Worm (Caenorhabditis elegans) whole organism, L1 larva: ENCODE measurements around the gene sur-7.

Experiments
- aly-2 ChIP-seq: fragments of 150-350 bp; optimal IDR thresholded peaks from 2 replicates; lab custom pipeline; 2014; ENCODE audit warnings: missing biosample characterization, missing genetic modification characterization
- ceh-63 ChIP-seq: fragments of 200-800 bp; sonication (Bioruptor generic); optimal IDR thresholded peaks from 2 replicates; lab custom pipeline; 2018; ENCODE audit warnings: mild to moderate bottlenecking, missing genetic modification characterization, missing compliant biosample characterization
- ceh-88 ChIP-seq: fragments of 200-800 bp; sonication (Bioruptor generic); IDR thresholded peaks from 2 replicates; pipeline ENCODE4 v1.3.6; 2022; ENCODE audit warnings: missing genetic modification characterization, missing compliant biosample characterization
- efl-1 ChIP-seq, 4 experiments: fragments of 150-350 bp; optimal IDR thresholded peaks in 3 of 4; peaks in 1 of 4; 1 replicate in 1 of 4; 2 replicates in 3 of 4; lab custom pipeline; 2014; ENCODE audit warnings: missing biosample characterization in 2 of 4, missing genetic modification characterization in 2 of 4, missing genetic modification reagents in 2 of 4
- egl-27 ChIP-seq, 2 experiments: fragments of 150-350 bp in 1 of 2; sonication (generic microtip); optimal IDR thresholded peaks; 3 replicates each; lab custom pipeline; 2017 to 2018; ENCODE audit warnings: missing biosample characterization in 2 of 2, missing genetic modification characterization in 2 of 2, missing genetic modification reagents in 2 of 2
- fkh-4 ChIP-seq: sonication (generic microtip); optimal IDR thresholded peaks from 2 replicates; lab custom pipeline; 2016; ENCODE audit warnings: missing compliant biosample characterization, missing genetic modification characterization, borderline replicate concordance
- lin-39 ChIP-seq: fragments of 150-350 bp; optimal IDR thresholded peaks from 2 replicates; lab custom pipeline; 2014; ENCODE audit warnings: missing biosample characterization, missing genetic modification reagents, missing genetic modification characterization
- lir-3 ChIP-seq: sonication (generic microtip); optimal IDR thresholded peaks from 2 replicates; lab custom pipeline; 2016; ENCODE audit warnings: mild to moderate bottlenecking, missing genetic modification characterization, moderate library complexity, missing compliant biosample characterization; ENCODE audit not compliant: poor library complexity
- nhr-237 ChIP-seq: fragments of 150-350 bp; optimal IDR thresholded peaks from 2 replicates; lab custom pipeline; 2014; ENCODE audit warnings: missing biosample characterization, missing genetic modification characterization
- nhr-28 ChIP-seq: fragments of 150-350 bp; optimal IDR thresholded peaks from 2 replicates; lab custom pipeline; 2014; ENCODE audit warnings: missing biosample characterization, missing genetic modification characterization
- nhr-47 ChIP-seq: sonication (generic microtip); optimal IDR thresholded peaks from 2 replicates; lab custom pipeline; 2016; ENCODE audit warnings: mild to moderate bottlenecking, missing genetic modification characterization, moderate library complexity, missing compliant biosample characterization
- rnt-1 ChIP-seq: sonication (generic microtip); optimal IDR thresholded peaks from 2 replicates; lab custom pipeline; 2016; ENCODE audit warnings: mild to moderate bottlenecking, missing genetic modification characterization, moderate library complexity, missing compliant biosample characterization
- unc-62 ChIP-seq: fragments of 150-350 bp; optimal IDR thresholded peaks from 2 replicates; lab custom pipeline; 2014; ENCODE audit warnings: missing biosample characterization, missing genetic modification reagents, missing genetic modification characterization

DNA sequence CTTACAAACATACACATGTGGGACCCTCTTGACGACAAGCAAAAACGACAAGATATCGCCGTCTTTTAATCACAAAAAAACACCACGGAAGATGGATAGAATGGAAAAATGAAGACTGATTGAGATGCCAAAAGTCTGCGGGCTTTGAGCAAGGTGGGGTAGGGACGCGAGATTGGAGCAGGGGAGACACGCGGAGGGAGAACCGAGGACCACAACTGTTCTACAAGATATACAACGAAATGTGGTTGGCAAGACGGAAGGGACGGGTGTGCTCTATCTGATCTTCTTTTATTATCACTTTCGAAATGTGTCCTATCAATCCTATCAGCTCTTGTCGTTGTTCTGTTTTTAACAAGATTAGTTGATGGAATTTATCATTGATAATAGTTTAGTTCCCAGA is 12.8 kb upstream of the sur-7 start:
- TF ChIP-seq aly-2 (tag; lab: Kevin White, UChicago): no peak
- TF ChIP-seq unc-62 (GFP tag; lab: Kevin White, UChicago): no peak
- no peak for TF ChIP-seq fkh-4 (tag; lab: Kevin White, UChicago)
- TF ChIP-seq nhr-237 (tag; lab: Kevin White, UChicago): no peak
- TF ChIP-seq ceh-63 (GFP tag; lab: Kevin White, UChicago): no peak
- TF ChIP-seq lir-3 (tag; lab: Kevin White, UChicago): no peak
- no peak for TF ChIP-seq efl-1 (optimal IDR thresholded peaks at IDR 0.05; lab: Kevin White, UChicago)
- no peak for TF ChIP-seq efl-1 (GFP tag; optimal IDR thresholded peaks at IDR 0.05 in 1 of 2; lab: Kevin White, UChicago)
- TF ChIP-seq egl-27 (tag; optimal IDR thresholded peaks at IDR 0.05; lab: Kevin White, UChicago): no peak
- TF ChIP-seq lin-39 (tag; lab: Kevin White, UChicago): no peak
- no peak for TF ChIP-seq nhr-47 (tag; lab: Kevin White, UChicago)
- no peak for TF ChIP-seq nhr-28 (tag; lab: Kevin White, UChicago)
- TF ChIP-seq ceh-88: no peak
- peak; percentile 29 for TF ChIP-seq rnt-1 (tag; lab: Kevin White, UChicago)
